Fruit fly (Drosophila melanogaster) whole organism, adult: ENCODE data around the gene Ugt316A1.

ENCODE experiments used
- CG11617 ChIP-seq: fragments of 200-800 bp; sonication (Bioruptor generic); optimal IDR thresholded peaks from 2 replicates; lab custom pipeline; 2017; ENCODE audit warnings: mild to moderate bottlenecking, missing biosample characterization, missing genetic modification reagents, missing genetic modification characterization
- CG12768 ChIP-seq: fragments of 200-800 bp; sonication (Bioruptor generic); optimal IDR thresholded peaks from 2 replicates; lab custom pipeline; 2017; ENCODE audit warnings: missing biosample characterization, missing genetic modification characterization, mild to moderate bottlenecking, moderate library complexity, missing genetic modification reagents
- CG14711 ChIP-seq: fragments of 200-800 bp; sonication (Bioruptor generic); optimal IDR thresholded peaks from 2 replicates; lab custom pipeline; 2018; ENCODE audit warnings: missing biosample characterization, mild to moderate bottlenecking, missing genetic modification characterization, moderate library complexity
- CG1620 ChIP-seq: fragments of 200-800 bp; sonication (Bioruptor generic); optimal IDR thresholded peaks from 2 replicates; lab custom pipeline; 2016; ENCODE audit warnings: missing biosample characterization, missing genetic modification characterization
- CG33017 ChIP-seq: fragments of 200-800 bp; sonication (Bioruptor generic); optimal IDR thresholded peaks from 2 replicates; lab custom pipeline; 2018; ENCODE audit warnings: missing biosample characterization, mild to moderate bottlenecking, missing genetic modification characterization, moderate library complexity
- CG5204 ChIP-seq: fragments of 200-800 bp; sonication (Bioruptor generic); optimal IDR thresholded peaks from 2 replicates; lab custom pipeline; 2016; ENCODE audit warnings: missing biosample characterization, missing genetic modification characterization
- CG7101 ChIP-seq: fragments of 200-800 bp; sonication (Bioruptor generic); optimal IDR thresholded peaks from 2 replicates; lab custom pipeline; 2018; ENCODE audit warnings: missing biosample characterization, mild to moderate bottlenecking, missing genetic modification characterization, moderate library complexity
- Clk ChIP-seq: fragments of 200-800 bp; sonication (Bioruptor generic); optimal IDR thresholded peaks from 2 replicates; lab custom pipeline; 2017; ENCODE audit warnings: missing biosample characterization, missing genetic modification characterization
- Mnt ChIP-seq: fragments of 200-800 bp; sonication (Bioruptor generic); optimal IDR thresholded peaks from 2 replicates; lab custom pipeline; 2016; ENCODE audit warnings: missing biosample characterization, mild to moderate bottlenecking, missing genetic modification characterization
- kay ChIP-seq: fragments of 200-800 bp; sonication (Bioruptor generic); peaks from one replicate; lab custom pipeline; 2016; ENCODE audit warnings: missing biosample characterization, missing genetic modification characterization, borderline replicate concordance
- ovo ChIP-seq: fragments of 200-800 bp; sonication (Bioruptor generic); optimal IDR thresholded peaks from 2 replicates; lab custom pipeline; 2016; ENCODE audit warnings: missing biosample characterization, missing genetic modification characterization
- pad ChIP-seq: fragments of 200-800 bp; sonication (Bioruptor generic); optimal IDR thresholded peaks from 3 replicates; lab custom pipeline; 2017; ENCODE audit warnings: missing biosample characterization, missing genetic modification characterization, mild to moderate bottlenecking, moderate library complexity, missing genetic modification reagents
- tj ChIP-seq: fragments of 200-800 bp; sonication (Bioruptor generic); optimal IDR thresholded peaks from 3 replicates; lab custom pipeline; 2017; ENCODE audit warnings: missing biosample characterization, mild to moderate bottlenecking, missing genetic modification characterization, moderate library complexity
- toe ChIP-seq: fragments of 200-800 bp; sonication (Bioruptor generic); optimal IDR thresholded peaks from 2 replicates; lab custom pipeline; 2016; ENCODE audit warnings: missing biosample characterization, missing genetic modification characterization

DNA sequence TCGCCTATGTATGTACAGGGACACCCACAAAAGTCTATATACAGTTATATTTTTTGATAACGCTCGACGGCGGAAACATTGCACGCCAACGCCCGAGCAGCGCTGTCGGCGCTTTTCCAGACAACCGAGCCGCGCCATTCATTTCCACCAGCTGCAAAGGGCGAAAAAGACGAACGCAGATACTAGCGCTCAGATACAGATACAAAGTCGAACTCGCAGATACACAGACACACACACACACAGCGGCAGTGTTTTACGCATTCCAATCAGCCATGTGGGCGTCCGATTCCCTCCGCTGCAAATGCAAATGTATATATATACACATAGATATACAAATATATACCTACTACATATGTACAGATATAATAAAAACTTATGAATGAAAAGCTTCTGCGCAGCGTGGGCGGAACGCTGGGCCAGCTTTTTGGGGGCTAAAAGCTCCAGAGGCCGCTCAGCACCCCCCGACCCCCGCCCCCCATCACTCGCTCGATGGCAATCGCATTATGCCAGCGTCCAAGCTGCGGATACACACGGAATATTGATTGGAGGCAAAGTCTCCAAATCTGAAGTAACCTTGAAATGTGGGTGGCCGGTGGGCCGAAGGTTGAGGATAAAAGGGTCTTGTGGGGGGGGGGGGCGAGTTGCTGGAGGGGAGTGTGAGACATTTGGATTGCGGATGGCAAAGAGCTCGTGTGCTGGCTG is 29.0 kb upstream of the Ugt316A1 start:
- TF ChIP-seq CG5204 (GFP tag; lab: Kevin White, UChicago) (no peak), kay (no peak), CG11617 (GFP tag; lab: Kevin White, UChicago) (no peak), toe (no peak), tj (GFP tag; lab: Kevin White, UChicago) (no peak), ovo (GFP tag; lab: Kevin White, UChicago) (no peak), CG33017 (tag; lab: Kevin White, UChicago) (no peak), pad (GFP tag; lab: Kevin White, UChicago) (no peak), CG7101 (tag; lab: Kevin White, UChicago) (no peak), Clk (GFP tag; lab: Kevin White, UChicago) (no peak), Mnt (peak; percentile 54), CG1620 (GFP tag; lab: Kevin White, UChicago) (no peak), CG14711 (tag; lab: Kevin White, UChicago) (no peak), CG12768 (GFP tag; lab: Kevin White, UChicago) (peak; percentile 43)
